Worm (Caenorhabditis elegans) whole organism, mixed stage, embryonic: Measurements from ENCODE around the gene C35A5.4.

Source experiments
- M03D4.4 ChIP-seq: sonication (generic microtip); optimal IDR thresholded peaks from 2 replicates; lab custom pipeline; 2017; ENCODE audit warnings: mild to moderate bottlenecking, missing genetic modification characterization, missing compliant biosample characterization
- bed-3 ChIP-seq: fragments of 200-800 bp; sonication (Bioruptor generic); optimal IDR thresholded peaks from 3 replicates; lab custom pipeline; 2018; ENCODE audit warnings: mild to moderate bottlenecking, missing genetic modification characterization, moderate library complexity, missing compliant biosample characterization
- blmp-1 ChIP-seq: fragments of 150-350 bp; optimal IDR thresholded peaks from 2 replicates; lab custom pipeline; 2014; ENCODE audit warnings: missing biosample characterization, missing genetic modification characterization
- ceh-39 ChIP-seq: fragments of 150-350 bp; optimal IDR thresholded peaks from 2 replicates; lab custom pipeline; 2014; ENCODE audit warnings: missing biosample characterization, missing genetic modification characterization
- ceh-43 ChIP-seq: fragments of 200-800 bp; sonication (Bioruptor generic); optimal IDR thresholded peaks from 2 replicates; lab custom pipeline; 2018; ENCODE audit warnings: mild to moderate bottlenecking, missing genetic modification characterization, moderate library complexity, missing compliant biosample characterization
- ceh-83 ChIP-seq: fragments of 200-800 bp; sonication (Bioruptor generic); optimal IDR thresholded peaks from 2 replicates; lab custom pipeline; 2018; ENCODE audit warnings: mild to moderate bottlenecking, missing genetic modification characterization, missing compliant biosample characterization
- cnd-1 ChIP-seq: fragments of 200-800 bp; sonication (Bioruptor generic); optimal IDR thresholded peaks from 2 replicates; lab custom pipeline; 2018; ENCODE audit warnings: mild to moderate bottlenecking, missing genetic modification characterization, missing compliant biosample characterization
- drap-1 ChIP-seq: fragments of 200-800 bp; sonication (Bioruptor generic); optimal IDR thresholded peaks from 3 replicates; lab custom pipeline; 2018; ENCODE audit warnings: mild to moderate bottlenecking, missing genetic modification characterization, missing compliant biosample characterization
- elt-1 ChIP-seq: sonication (generic microtip); optimal IDR thresholded peaks from 2 replicates; lab custom pipeline; 2017; ENCODE audit warnings: missing genetic modification characterization, mild to moderate bottlenecking, missing compliant biosample characterization, antibody characterized with exemption, moderate library complexity, borderline replicate concordance; ENCODE audit not compliant: insufficient read depth
- elt-3 ChIP-seq: fragments of 150-350 bp; optimal IDR thresholded peaks from 2 replicates; lab custom pipeline; 2014; ENCODE audit warnings: missing biosample characterization, missing genetic modification characterization
- flh-1 ChIP-seq: fragments of 200-800 bp; sonication (Bioruptor generic); optimal IDR thresholded peaks from 2 replicates; lab custom pipeline; 2018; ENCODE audit warnings: mild to moderate bottlenecking, missing genetic modification characterization, moderate library complexity, missing compliant biosample characterization
- ham-2 ChIP-seq: fragments of 200-800 bp; sonication (Bioruptor generic); optimal IDR thresholded peaks from 2 replicates; lab custom pipeline; 2018; ENCODE audit warnings: mild to moderate bottlenecking, missing genetic modification characterization, missing compliant biosample characterization
- hlh-1 ChIP-seq: fragments of 150-350 bp; optimal IDR thresholded peaks from 2 replicates; lab custom pipeline; 2014; ENCODE audit warnings: missing biosample characterization, missing genetic modification reagents, missing genetic modification characterization
- lin-13 ChIP-seq: fragments of 150-350 bp; optimal IDR thresholded peaks from 2 replicates; lab custom pipeline; 2014; ENCODE audit warnings: missing biosample characterization, missing genetic modification characterization
- lin-32 ChIP-seq: fragments of 200-800 bp; sonication (Bioruptor generic); optimal IDR thresholded peaks from 2 replicates; lab custom pipeline; 2018; ENCODE audit warnings: mild to moderate bottlenecking, missing genetic modification characterization, missing compliant biosample characterization
- lsy-2 ChIP-seq: fragments of 150-350 bp; optimal IDR thresholded peaks from 2 replicates; lab custom pipeline; 2014; ENCODE audit warnings: missing biosample characterization, missing genetic modification characterization
- mab-5 ChIP-seq: fragments of 150-350 bp; optimal IDR thresholded peaks from 2 replicates; lab custom pipeline; 2014; ENCODE audit warnings: missing biosample characterization, missing genetic modification characterization
- mep-1 ChIP-seq: fragments of 150-350 bp; optimal IDR thresholded peaks from 2 replicates; lab custom pipeline; 2017; ENCODE audit warnings: missing biosample characterization, missing genetic modification reagents, missing genetic modification characterization, inconsistent platforms
- mls-2 ChIP-seq: sonication (generic microtip); optimal IDR thresholded peaks from 2 replicates; lab custom pipeline; 2016; ENCODE audit warnings: mild to moderate bottlenecking, missing genetic modification characterization, moderate library complexity, missing compliant biosample characterization
- nhr-12 ChIP-seq: fragments of 150-350 bp; optimal IDR thresholded peaks from 2 replicates; lab custom pipeline; 2014; ENCODE audit warnings: missing biosample characterization, missing genetic modification characterization
- nhr-237 ChIP-seq: fragments of 150-350 bp; optimal IDR thresholded peaks from 2 replicates; lab custom pipeline; 2014; ENCODE audit warnings: missing biosample characterization, missing genetic modification characterization
- nhr-28 ChIP-seq: fragments of 150-350 bp; optimal IDR thresholded peaks from 2 replicates; lab custom pipeline; 2014; ENCODE audit warnings: missing biosample characterization, missing genetic modification characterization
- nhr-76 ChIP-seq: sonication (generic microtip); optimal IDR thresholded peaks from 2 replicates; lab custom pipeline; 2017; ENCODE audit warnings: missing biosample characterization, missing genetic modification characterization
- pha-4 ChIP-seq: fragments of 150-350 bp; optimal IDR thresholded peaks from 2 replicates; lab custom pipeline; 2018; ENCODE audit warnings: missing biosample characterization, missing genetic modification reagents, missing genetic modification characterization
- sem-2 ChIP-seq: fragments of 200-800 bp; sonication (Bioruptor generic); optimal IDR thresholded peaks from 2 replicates; lab custom pipeline; 2018; ENCODE audit warnings: mild to moderate bottlenecking, missing genetic modification characterization, missing compliant biosample characterization
- snpc-4 ChIP-seq: fragments of 150-350 bp; optimal IDR thresholded peaks from 2 replicates; lab custom pipeline; 2014; ENCODE audit warnings: missing biosample characterization, missing genetic modification characterization
- tbx-8 ChIP-seq: fragments of 200-800 bp; sonication (Bioruptor generic); optimal IDR thresholded peaks from 2 replicates; lab custom pipeline; 2018; ENCODE audit warnings: mild to moderate bottlenecking, missing genetic modification characterization, moderate library complexity, missing compliant biosample characterization
- unc-120 ChIP-seq: sonication (generic microtip); optimal IDR thresholded peaks from 2 replicates; lab custom pipeline; 2017; ENCODE audit warnings: missing genetic modification characterization, missing compliant biosample characterization; ENCODE audit not compliant: poor library complexity, severe bottlenecking
- ztf-11 ChIP-seq: fragments of 150-350 bp; optimal IDR thresholded peaks from 2 replicates; lab custom pipeline; 2014; ENCODE audit warnings: missing biosample characterization, missing genetic modification characterization

Gene C35A5.4

ce11 chrV:10478097-10478828 is 18.6 kb upstream of the C35A5.4 start, which contains the start of the genes crp-1 and Y32F6B.9:
TSS of gene crp-1 (plus strand) at chrV:10478564.
TSS of gene Y32F6B.9 (plus strand) at chrV:10478699.
- TF ChIP-seq ham-2 (GFP tag; lab: Kevin White, UChicago) (peak; percentile 41), blmp-1 (tag; lab: Kevin White, UChicago) (no peak), nhr-237 (tag; lab: Kevin White, UChicago) (no peak), pha-4 (peak; percentile 25)

- TF ChIP-seq ceh-39 (tag; lab: Kevin White, UChicago) (no peak), ceh-83 (no peak), blmp-1 (tag; lab: Kevin White, UChicago) (no peak), lsy-2 (tag; lab: Kevin White, UChicago) (no peak), ham-2 (GFP tag; lab: Kevin White, UChicago) (no peak)
Measured at ce11 chrV:10483995-10484394, 12.8 kb upstream of the C35A5.4 start.

ce11 chrV:10484640-10485039 is 12.2 kb upstream of the C35A5.4 start, which contains the start of gene Y32F6B.1:
TSS of gene Y32F6B.1 (minus strand) at chrV:10484740.
- TF ChIP-seq lin-32 (no peak), nhr-237 (tag; lab: Kevin White, UChicago) (no peak), ztf-11 (tag; lab: Kevin White, UChicago) (no peak), tbx-8 (GFP tag; lab: Kevin White, UChicago) (no peak), ham-2 (GFP tag; lab: Kevin White, UChicago) (no peak), blmp-1 (tag; lab: Kevin White, UChicago) (no peak), unc-120 (tag; lab: Kevin White, UChicago) (no peak), snpc-4 (no peak), M03D4.4 (tag; lab: Kevin White, UChicago) (no peak), nhr-76 (tag; lab: Kevin White, UChicago) (no peak), mep-1 (tag; lab: Kevin White, UChicago) (no peak), elt-1 (tag; lab: Kevin White, UChicago) (no peak), lsy-2 (tag; lab: Kevin White, UChicago) (no peak)

- TF ChIP-seq nhr-12 (tag; lab: Kevin White, UChicago) (no peak), elt-3 (tag; lab: Kevin White, UChicago) (no peak), hlh-1 (tag; lab: Kevin White, UChicago) (no peak), cnd-1 (tag; lab: Kevin White, UChicago) (no peak)
Measured at ce11 chrV:10485389-10485788, 11.4 kb upstream of the C35A5.4 start.

ce11 chrV:10489998-10490397 is 6.8 kb upstream of the C35A5.4 start, which contains the start of gene ncx-5:
TSS of gene ncx-5 (minus strand) at chrV:10490098.
- TF ChIP-seq ham-2 (GFP tag; lab: Kevin White, UChicago) (no peak), sem-2 (no peak), unc-120 (tag; lab: Kevin White, UChicago) (no peak), hlh-1 (tag; lab: Kevin White, UChicago) (no peak), bed-3 (GFP tag; lab: Kevin White, UChicago) (no peak), tbx-8 (GFP tag; lab: Kevin White, UChicago) (no peak), drap-1 (GFP tag; lab: Kevin White, UChicago) (no peak), blmp-1 (tag; lab: Kevin White, UChicago) (no peak), mls-2 (tag; lab: Kevin White, UChicago) (no peak), ceh-83 (no peak), mep-1 (tag; lab: Kevin White, UChicago) (no peak), flh-1 (GFP tag; lab: Kevin White, UChicago) (no peak), elt-1 (tag; lab: Kevin White, UChicago) (no peak), lin-13 (tag; lab: Kevin White, UChicago) (no peak), mab-5 (no peak), elt-3 (tag; lab: Kevin White, UChicago) (no peak), ceh-43 (GFP tag; lab: Kevin White, UChicago) (no peak), nhr-28 (no peak)
